Fruit fly (Drosophila melanogaster): ENCODE measurements around the gene Cyp4e3.

Cyp4e3 gene

DNA sequence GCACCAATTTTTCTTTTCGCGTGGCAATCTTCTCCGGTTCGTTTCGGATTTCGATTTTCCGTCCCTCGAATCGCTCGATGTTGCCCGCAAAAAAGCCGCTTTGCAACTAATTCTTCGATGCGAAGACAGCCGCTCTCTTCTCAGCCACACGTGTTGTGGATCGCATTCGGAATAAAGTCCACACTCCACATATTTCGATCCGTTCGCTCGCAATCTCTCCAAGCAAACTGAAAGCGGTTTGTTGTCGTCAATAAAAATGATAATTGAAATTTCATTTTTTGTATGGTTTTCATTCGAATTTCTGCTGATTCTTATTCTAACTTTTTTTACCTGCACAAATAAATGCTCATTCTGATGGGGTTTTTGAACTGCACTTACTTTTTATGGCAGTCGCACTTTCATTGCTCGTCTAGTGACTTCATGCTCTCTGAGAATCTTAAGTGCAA is 44.0 kb downstream of the Cyp4e3 start, which contains the start of gene CG31710 (continued):
- TF ChIP-seq her (GFP tag; optimal IDR thresholded peaks at IDR 0.05) (peak; percentile 34), sd (tag; optimal IDR thresholded peaks at IDR 0.05) (peak; percentile 42), CG12155 (GFP tag; optimal IDR thresholded peaks at IDR 0.05) (no peak), rib (GFP tag; IDR thresholded peaks at IDR 0.05) (no peak), CG11695 (GFP tag; IDR thresholded peaks at IDR 0.05) (peak; percentile 7; the same call in 1 of the 3 replicates), exex (tag; optimal IDR thresholded peaks at IDR 0.05) (peak; percentile 0), sob (GFP tag; IDR thresholded peaks at IDR 0.05) (peak; percentile 28; the same call in 1 of the 2 replicates), CG17385 (GFP tag; optimal IDR thresholded peaks at IDR 0.05) (peak; percentile 22), CG11723 (GFP tag; optimal IDR thresholded peaks at IDR 0.05) (no peak), CG31441 (GFP tag; IDR thresholded peaks at IDR 0.05) (no peak), nom (GFP tag; optimal IDR thresholded peaks at IDR 0.05) (peak; percentile 40), CG42726 (GFP tag; IDR thresholded peaks at IDR 0.05; ENCODE audit: partially characterized antibody) (peak; percentile 59; the same call in 1 of the 2 replicates), Oli (tag; optimal IDR thresholded peaks at IDR 0.05) (no peak), CG34376 (GFP tag; optimal IDR thresholded peaks at IDR 0.05) (peak; percentile 20), amos (GFP tag; IDR thresholded peaks at IDR 0.05; ENCODE audit: partially characterized antibody) (peak; percentile 34; the same call in 1 of the 2 replicates), CG17361 (GFP tag; IDR thresholded peaks at IDR 0.05) (no peak), Ssrp (tag; optimal IDR thresholded peaks at IDR 0.05) (no peak), Max (GFP tag; optimal IDR thresholded peaks at IDR 0.05) (peak; percentile 32), CG8290 (GFP tag; optimal IDR thresholded peaks at IDR 0.05) (no peak), CG8290 (tag; optimal IDR thresholded peaks at IDR 0.05) (peak in 1 of 2 experiments; percentile 45), CG3838 (GFP tag; optimal IDR thresholded peaks at IDR 0.05) (no peak), Hmx (GFP tag; optimal IDR thresholded peaks at IDR 0.05) (no peak), fd96Cb (tag; optimal IDR thresholded peaks at IDR 0.05) (no peak), oc (tag; optimal IDR thresholded peaks at IDR 0.05) (peak; percentile 44), cwo (GFP tag; optimal IDR thresholded peaks at IDR 0.05) (peak; percentile 96), sens-2 (GFP tag; IDR thresholded peaks at IDR 0.05) (peak; percentile 18; the same call in 1 of the 2 replicates), CG7963 (GFP tag; IDR thresholded peaks at IDR 0.05; ENCODE audit: partially characterized antibody) (0 out of 3 replicates have a peak, but pooled peaks have one; percentile 30), tll (GFP tag; optimal IDR thresholded peaks at IDR 0.05) (no peak), Ada2b (GFP tag; IDR thresholded peaks at IDR 0.05) (no peak), nau (GFP tag; optimal IDR thresholded peaks at IDR 0.05) (no peak), Sry-δ (GFP tag; optimal IDR thresholded peaks at IDR 0.05) (no peak), peb (GFP tag; IDR thresholded peaks at IDR 0.05) (no peak), CG17829 (tag; optimal IDR thresholded peaks at IDR 0.05) (peak; percentile 5), Blimp-1 (GFP tag; optimal IDR thresholded peaks at IDR 0.05) (peak; percentile 47), az2 (GFP tag; optimal IDR thresholded peaks at IDR 0.05) (no peak), B-H2 (GFP tag; optimal IDR thresholded peaks at IDR 0.05) (no peak), CG10565 (GFP tag; optimal IDR thresholded peaks at IDR 0.05) (no peak), MTF-1 (GFP tag; optimal IDR thresholded peaks at IDR 0.05; ENCODE audit: borderline replicate concordance) (no peak), CG15601 (tag; optimal IDR thresholded peaks at IDR 0.05) (peak; percentile 26), CG6854 (GFP tag; optimal IDR thresholded peaks at IDR 0.05) (peak; percentile 16), sqz (GFP tag; optimal IDR thresholded peaks at IDR 0.05) (peak; percentile 76), Awh (GFP tag; IDR thresholded peaks at IDR 0.05) (no peak; the same call in 1 of the 2 replicates), HLHmδ (GFP tag; optimal IDR thresholded peaks at IDR 0.05) (peak; percentile 78), dimm (GFP tag; IDR thresholded peaks at IDR 0.05) (no peak), ase (GFP tag; IDR thresholded peaks at IDR 0.05) (no peak), bsh (GFP tag; optimal IDR thresholded peaks at IDR 0.05) (peak in 1 of 2 experiments; percentile 45), gcm (GFP tag; optimal IDR thresholded peaks at IDR 0.05) (no peak), Gsc (GFP tag; IDR thresholded peaks at IDR 0.05) (no peak), NC2α (GFP tag; optimal IDR thresholded peaks at IDR 0.05) (no peak), HmgD (GFP tag; optimal IDR thresholded peaks at IDR 0.05) (no peak)

All from whole organism, embryonic.